Worm (Caenorhabditis elegans) whole organism, L3 larva: Measurements from ENCODE around the gene mif-2.

Source experiments
- R02D3.7 ChIP-seq: fragments of 150-350 bp; optimal IDR thresholded peaks from 2 replicates; lab custom pipeline; 2014; ENCODE audit warnings: missing biosample characterization, missing genetic modification characterization
- ZK546.5 ChIP-seq: sonication (generic microtip); optimal IDR thresholded peaks from 2 replicates; lab custom pipeline; 2017; ENCODE audit warnings: missing biosample characterization, missing genetic modification characterization
- aly-2 ChIP-seq: fragments of 150-350 bp; optimal IDR thresholded peaks from 2 replicates; lab custom pipeline; 2014; ENCODE audit warnings: missing biosample characterization, missing genetic modification characterization
- ama-1 ChIP-seq: fragments of 150-350 bp; optimal IDR thresholded peaks from 2 replicates; lab custom pipeline; 2018
- ceh-16 ChIP-seq: sonication (generic microtip); optimal IDR thresholded peaks from 2 replicates; lab custom pipeline; 2017; ENCODE audit warnings: missing biosample characterization, missing genetic modification characterization
- ceh-82 ChIP-seq: fragments of 150-350 bp; optimal IDR thresholded peaks from 2 replicates; lab custom pipeline; 2014; ENCODE audit warnings: missing biosample characterization, missing genetic modification characterization
- ceh-9 ChIP-seq: sonication (generic microtip); optimal IDR thresholded peaks from 2 replicates; lab custom pipeline; 2018; ENCODE audit warnings: missing biosample characterization, missing genetic modification characterization
- daf-12 ChIP-seq: fragments of 150-350 bp; optimal IDR thresholded peaks from 2 replicates; lab custom pipeline; 2014; ENCODE audit warnings: missing biosample characterization, missing genetic modification reagents, missing genetic modification characterization
- egl-27 ChIP-seq: sonication (generic microtip); optimal IDR thresholded peaks from 4 replicates; lab custom pipeline; 2017; ENCODE audit warnings: missing biosample characterization, missing genetic modification reagents, missing genetic modification characterization
- egl-5 ChIP-seq: fragments of 150-350 bp; optimal IDR thresholded peaks from 2 replicates; lab custom pipeline; 2017; ENCODE audit warnings: missing biosample characterization, missing genetic modification reagents, missing genetic modification characterization, inconsistent platforms
- elt-1 ChIP-seq: fragments of 150-350 bp; optimal IDR thresholded peaks from 2 replicates; lab custom pipeline; 2014; ENCODE audit warnings: missing biosample characterization, missing genetic modification characterization
- elt-2 ChIP-seq: sonication (generic microtip); optimal IDR thresholded peaks from 2 replicates; lab custom pipeline; 2016; ENCODE audit warnings: missing genetic modification reagents, mild to moderate bottlenecking, missing genetic modification characterization, missing compliant biosample characterization
- elt-3 ChIP-seq, 3 experiments: fragments of 150-350 bp in 1 of 3; sonication (generic microtip) in 2 of 3; optimal IDR thresholded peaks; 2 replicates in 2 of 3; 4 replicates in 1 of 3; lab custom pipeline; 2014 to 2017; ENCODE audit warnings: missing biosample characterization in 3 of 3, missing genetic modification characterization in 3 of 3
- eor-1 ChIP-seq, 2 experiments: fragments of 150-350 bp; optimal IDR thresholded peaks; 2 replicates each; lab custom pipeline; 2014 to 2018; ENCODE audit warnings: missing biosample characterization in 2 of 2, missing genetic modification characterization in 2 of 2
- fkh-10 ChIP-seq: sonication (generic microtip); optimal IDR thresholded peaks from 2 replicates; lab custom pipeline; 2017; ENCODE audit warnings: missing biosample characterization, missing genetic modification reagents, missing genetic modification characterization
- hmg-11 ChIP-seq: sonication (generic microtip); optimal IDR thresholded peaks from 2 replicates; lab custom pipeline; 2016; ENCODE audit warnings: missing genetic modification characterization, missing compliant biosample characterization
- jun-1 ChIP-seq: fragments of 150-350 bp; optimal IDR thresholded peaks from 2 replicates; lab custom pipeline; 2014; ENCODE audit warnings: missing biosample characterization, missing genetic modification reagents, missing genetic modification characterization
- lin-15B ChIP-seq: fragments of 150-350 bp; optimal IDR thresholded peaks from 2 replicates; lab custom pipeline; 2014; ENCODE audit warnings: missing biosample characterization, missing genetic modification characterization
- lin-39 ChIP-seq: fragments of 150-350 bp; optimal IDR thresholded peaks from 2 replicates; lab custom pipeline; 2018; ENCODE audit warnings: missing biosample characterization, missing genetic modification reagents, missing genetic modification characterization
- mdl-1 ChIP-seq: fragments of 150-350 bp; optimal IDR thresholded peaks from 2 replicates; lab custom pipeline; 2014; ENCODE audit warnings: missing biosample characterization, missing genetic modification characterization
- mml-1 ChIP-seq: fragments of 150-350 bp; sonication (generic microtip); optimal IDR thresholded peaks from 3 replicates; lab custom pipeline; 2014; ENCODE audit warnings: missing biosample characterization, missing genetic modification characterization
- nfya-1 ChIP-seq: sonication (generic microtip); optimal IDR thresholded peaks from 2 replicates; lab custom pipeline; 2017; ENCODE audit warnings: missing genetic modification characterization, mild to moderate bottlenecking, missing compliant biosample characterization, antibody characterized with exemption, moderate library complexity; ENCODE audit not compliant: insufficient read depth
- nhr-237 ChIP-seq: fragments of 150-350 bp; optimal IDR thresholded peaks from 2 replicates; lab custom pipeline; 2014; ENCODE audit warnings: missing biosample characterization, missing genetic modification characterization
- nhr-25 ChIP-seq: sonication (generic microtip); optimal IDR thresholded peaks from 2 replicates; lab custom pipeline; 2017; ENCODE audit warnings: missing biosample characterization, missing genetic modification characterization
- nhr-43 ChIP-seq: sonication (generic microtip); optimal IDR thresholded peaks from 2 replicates; lab custom pipeline; 2016; ENCODE audit warnings: mild to moderate bottlenecking, missing genetic modification characterization, missing compliant biosample characterization; ENCODE audit not compliant: poor library complexity, severe bottlenecking
- nhr-67 ChIP-seq: fragments of 150-350 bp; optimal IDR thresholded peaks from 2 replicates; lab custom pipeline; 2014; ENCODE audit warnings: missing biosample characterization, missing genetic modification characterization
- nhr-76 ChIP-seq: fragments of 150-350 bp; sonication (generic microtip); optimal IDR thresholded peaks from 5 replicates; lab custom pipeline; 2014; ENCODE audit warnings: missing biosample characterization, missing genetic modification characterization
- nhr-77 ChIP-seq: fragments of 150-350 bp; optimal IDR thresholded peaks from 2 replicates; lab custom pipeline; 2014; ENCODE audit warnings: missing biosample characterization, missing genetic modification characterization
- pha-4 ChIP-seq: fragments of 150-350 bp; optimal IDR thresholded peaks from 2 replicates; lab custom pipeline; 2014; ENCODE audit warnings: missing biosample characterization, missing genetic modification reagents, missing genetic modification characterization
- pqm-1 ChIP-seq: fragments of 150-350 bp; optimal IDR thresholded peaks from 2 replicates; lab custom pipeline; 2017; ENCODE audit warnings: missing biosample characterization, missing genetic modification characterization, inconsistent platforms
- sea-2 ChIP-seq: fragments of 150-350 bp; sonication (generic microtip); optimal IDR thresholded peaks from 4 replicates; lab custom pipeline; 2014; ENCODE audit warnings: missing biosample characterization, missing genetic modification reagents, missing genetic modification characterization
- skn-1 ChIP-seq: fragments of 150-350 bp; optimal IDR thresholded peaks from 2 replicates; lab custom pipeline; 2014; ENCODE audit warnings: missing biosample characterization, missing genetic modification characterization
- snpc-4 ChIP-seq: fragments of 150-350 bp; optimal IDR thresholded peaks from 2 replicates; lab custom pipeline; 2014; ENCODE audit warnings: missing biosample characterization, missing genetic modification characterization
- unc-39 ChIP-seq: sonication (generic microtip); optimal IDR thresholded peaks from 4 replicates; lab custom pipeline; 2017; ENCODE audit warnings: missing biosample characterization, missing genetic modification characterization
- unc-62 ChIP-seq: fragments of 150-350 bp; sonication (generic microtip); optimal IDR thresholded peaks from 4 replicates; lab custom pipeline; 2014; ENCODE audit warnings: missing biosample characterization, missing genetic modification reagents, missing genetic modification characterization
- zag-1 ChIP-seq: fragments of 150-350 bp; optimal IDR thresholded peaks from 2 replicates; lab custom pipeline; 2014; ENCODE audit warnings: missing biosample characterization, missing genetic modification characterization
- ztf-11 ChIP-seq: fragments of 150-350 bp; optimal IDR thresholded peaks from 2 replicates; lab custom pipeline; 2014; ENCODE audit warnings: missing biosample characterization, missing genetic modification characterization
- ztf-4 ChIP-seq: fragments of 150-350 bp; optimal IDR thresholded peaks from 2 replicates; lab custom pipeline; 2014; ENCODE audit warnings: missing biosample characterization, missing genetic modification characterization

Gene mif-2

ce11 chrV:11943737-11944136 is 34.5 kb downstream of the mif-2 start:
- TF ChIP-seq egl-27 (tag; lab: Kevin White, UChicago) (no peak), elt-2 (tag; lab: Kevin White, UChicago) (no peak), fkh-10 (GFP tag; lab: Kevin White, UChicago) (no peak), unc-62 (GFP tag; lab: Kevin White, UChicago) (no peak), R02D3.7 (tag; lab: Kevin White, UChicago) (no peak), ceh-16 (tag; lab: Kevin White, UChicago) (no peak), sea-2 (GFP tag; lab: Kevin White, UChicago) (no peak), eor-1 (tag; optimal IDR thresholded peaks at IDR 0.05; lab: Kevin White, UChicago) (no peak), ztf-11 (tag; lab: Kevin White, UChicago) (no peak), elt-1 (no peak), egl-5 (no peak), nhr-76 (no peak), zag-1 (tag; lab: Kevin White, UChicago) (no peak), daf-12 (no peak), lin-39 (tag; lab: Kevin White, UChicago) (no peak)

- TF ChIP-seq ceh-82 (tag; lab: Kevin White, UChicago) (no peak), elt-3 (tag; optimal IDR thresholded peaks at IDR 0.05; lab: Kevin White, UChicago) (no peak), nhr-77 (no peak), egl-5 (no peak), nhr-43 (tag; lab: Kevin White, UChicago) (no peak), nhr-67 (tag; lab: Kevin White, UChicago) (no peak), fkh-10 (GFP tag; lab: Kevin White, UChicago) (no peak), mml-1 (tag; lab: Kevin White, UChicago) (no peak), nhr-25 (tag; lab: Kevin White, UChicago) (no peak), ztf-4 (tag; lab: Kevin White, UChicago) (no peak), lin-15B (tag; lab: Kevin White, UChicago) (no peak), ZK546.5 (tag; lab: Kevin White, UChicago) (no peak), ama-1 (lab: Kevin White, UChicago) (no peak)
These were observed 35.9 kb downstream of the mif-2 start, which contains the start of gene F58H1.6 for ce11 chrV:11942325-11942724. Gene F58H1.6, plus strand, starts transcription at chrV:11942625.

ce11 chrV:11941664-11942063 is 36.6 kb downstream of the mif-2 start:
- no peak for TF ChIP-seq aly-2 (tag; lab: Kevin White, UChicago)
- TF ChIP-seq elt-2 (tag; lab: Kevin White, UChicago): peak; percentile 99
- peak; percentile 13 for TF ChIP-seq jun-1
- peak; percentile 96 for TF ChIP-seq pqm-1 (tag; lab: Kevin White, UChicago)
- TF ChIP-seq pha-4 (tag; lab: Kevin White, UChicago): peak; percentile 46
- no peak for TF ChIP-seq ceh-9 (tag; lab: Kevin White, UChicago)

- TF ChIP-seq elt-2 (tag; lab: Kevin White, UChicago) (no peak), ztf-4 (tag; lab: Kevin White, UChicago) (no peak), skn-1 (tag; lab: Kevin White, UChicago) (no peak), snpc-4 (tag; lab: Kevin White, UChicago) (no peak), nhr-77 (no peak), nfya-1 (tag; lab: Kevin White, UChicago) (no peak), zag-1 (tag; lab: Kevin White, UChicago) (no peak), nhr-67 (tag; lab: Kevin White, UChicago) (no peak), nhr-43 (tag; lab: Kevin White, UChicago) (no peak), ceh-82 (tag; lab: Kevin White, UChicago) (no peak), nhr-237 (tag; lab: Kevin White, UChicago) (no peak), mml-1 (tag; lab: Kevin White, UChicago) (no peak)
- TF ChIP-seq, all 47 proteins: peak for 0
These were observed 37.9 kb downstream of the mif-2 start for ce11 chrV:11940329-11940728.

- TF ChIP-seq unc-39 (tag; lab: Kevin White, UChicago): no peak
- no peak for TF ChIP-seq nhr-76
- no peak for TF ChIP-seq skn-1 (tag; lab: Kevin White, UChicago)
- TF ChIP-seq mdl-1 (tag; lab: Kevin White, UChicago): no peak
- TF ChIP-seq nhr-43 (tag; lab: Kevin White, UChicago): no peak
- no peak for TF ChIP-seq nhr-25 (tag; lab: Kevin White, UChicago)
- TF ChIP-seq nhr-77: no peak
- TF ChIP-seq pha-4 (tag; lab: Kevin White, UChicago): no peak
- no peak for TF ChIP-seq zag-1 (tag; lab: Kevin White, UChicago)
- no peak for TF ChIP-seq ceh-82 (tag; lab: Kevin White, UChicago)
- TF ChIP-seq lin-39 (tag; lab: Kevin White, UChicago): no peak
- no peak for TF ChIP-seq egl-5
- no peak for TF ChIP-seq R02D3.7 (tag; lab: Kevin White, UChicago)
- no peak for TF ChIP-seq ama-1 (lab: Kevin White, UChicago)
- TF ChIP-seq hmg-11 (tag; lab: Kevin White, UChicago): no peak
- TF ChIP-seq eor-1 (tag; optimal IDR thresholded peaks at IDR 0.05; lab: Kevin White, UChicago): no peak
- TF ChIP-seq lin-15B (tag; lab: Kevin White, UChicago): no peak
- TF ChIP-seq aly-2 (tag; lab: Kevin White, UChicago): no peak
- no peak for TF ChIP-seq nhr-237 (tag; lab: Kevin White, UChicago)
These were observed 40.5 kb downstream of the mif-2 start, which contains the start of gene gpla-1 for ce11 chrV:11937710-11938109. Gene gpla-1, minus strand, starts transcription at chrV:11937810.
